Worm (Caenorhabditis elegans): ENCODE results near the gene EGAP5.1.

The EGAP5.1 gene

ce11 chrX:5159645-5160044 lies 3.2 kb upstream of the EGAP5.1 start, which contains the start of gene C31H2.4:
Gene C31H2.4, minus strand, starts transcription at chrX:5159663.
- TF ChIP-seq cnd-1 (tag; optimal IDR thresholded peaks at IDR 0.05): no peak
- TF ChIP-seq ztf-11 (tag; optimal IDR thresholded peaks at IDR 0.05): no peak
- TF ChIP-seq lsy-2 (tag; optimal IDR thresholded peaks at IDR 0.05): no peak
- no peak for TF ChIP-seq flh-1 (GFP tag; optimal IDR thresholded peaks at IDR 0.05)
- TF ChIP-seq unc-39 (tag; optimal IDR thresholded peaks at IDR 0.05): no peak
- no peak for TF ChIP-seq nhr-237 (tag; optimal IDR thresholded peaks at IDR 0.05)
- TF ChIP-seq sem-2 (GFP tag; optimal IDR thresholded peaks at IDR 0.05): no peak
- TF ChIP-seq unc-62 (GFP tag; optimal IDR thresholded peaks at IDR 0.05): no peak
- TF ChIP-seq pha-4 (tag; optimal IDR thresholded peaks at IDR 0.05): no peak
- no peak for TF ChIP-seq mep-1 (tag; optimal IDR thresholded peaks at IDR 0.05)
- TF ChIP-seq mab-5 (tag; optimal IDR thresholded peaks at IDR 0.05): no peak
- TF ChIP-seq ceh-43 (GFP tag; optimal IDR thresholded peaks at IDR 0.05): no peak

ce11 chrX:5164054-5164453 lies 1.2 kb downstream of the EGAP5.1 start:
- TF ChIP-seq ces-1 (GFP tag; optimal IDR thresholded peaks at IDR 0.05) (no peak), unc-120 (tag; optimal IDR thresholded peaks at IDR 0.05; ENCODE audit: poor library complexity, severe bottlenecking) (no peak), ceh-39 (tag; optimal IDR thresholded peaks at IDR 0.05) (no peak), unc-39 (tag; optimal IDR thresholded peaks at IDR 0.05) (no peak), ztf-11 (tag; optimal IDR thresholded peaks at IDR 0.05) (no peak), pha-4 (tag; optimal IDR thresholded peaks at IDR 0.05) (no peak), nhr-28 (tag; optimal IDR thresholded peaks at IDR 0.05) (no peak), hlh-1 (tag; optimal IDR thresholded peaks at IDR 0.05) (no peak), lin-13 (tag; optimal IDR thresholded peaks at IDR 0.05) (no peak), elt-3 (tag; optimal IDR thresholded peaks at IDR 0.05) (no peak), mab-5 (tag; optimal IDR thresholded peaks at IDR 0.05) (no peak), blmp-1 (tag; optimal IDR thresholded peaks at IDR 0.05) (no peak), ceh-83 (GFP tag; optimal IDR thresholded peaks at IDR 0.05) (no peak), mls-2 (tag; optimal IDR thresholded peaks at IDR 0.05) (no peak), sem-2 (GFP tag; optimal IDR thresholded peaks at IDR 0.05) (no peak)

- TF ChIP-seq blmp-1 (tag; optimal IDR thresholded peaks at IDR 0.05) (no peak), unc-120 (tag; optimal IDR thresholded peaks at IDR 0.05; ENCODE audit: poor library complexity, severe bottlenecking) (no peak), mab-5 (tag; optimal IDR thresholded peaks at IDR 0.05) (no peak), lin-13 (tag; optimal IDR thresholded peaks at IDR 0.05) (peak; percentile 65), pha-4 (tag; optimal IDR thresholded peaks at IDR 0.05) (no peak), lsy-2 (tag; optimal IDR thresholded peaks at IDR 0.05) (peak; percentile 63), ceh-83 (GFP tag; optimal IDR thresholded peaks at IDR 0.05) (no peak), nhr-28 (tag; optimal IDR thresholded peaks at IDR 0.05) (no peak), sem-2 (GFP tag; optimal IDR thresholded peaks at IDR 0.05) (no peak), nhr-12 (tag; optimal IDR thresholded peaks at IDR 0.05) (no peak), elt-3 (tag; optimal IDR thresholded peaks at IDR 0.05) (no peak), drap-1 (GFP tag; optimal IDR thresholded peaks at IDR 0.05) (no peak), tbx-8 (GFP tag; optimal IDR thresholded peaks at IDR 0.05) (no peak), nhr-2 (tag; optimal IDR thresholded peaks at IDR 0.05) (peak; percentile 33), ceh-39 (tag; optimal IDR thresholded peaks at IDR 0.05) (no peak), unc-62 (GFP tag; optimal IDR thresholded peaks at IDR 0.05) (peak; percentile 72), bed-3 (GFP tag; optimal IDR thresholded peaks at IDR 0.05) (no peak), mls-2 (tag; optimal IDR thresholded peaks at IDR 0.05) (peak; percentile 67), M03D4.4 (tag; optimal IDR thresholded peaks at IDR 0.05) (peak; percentile 68), elt-1 (tag; optimal IDR thresholded peaks at IDR 0.05; ENCODE audit: borderline replicate concordance, insufficient read depth) (no peak), ztf-11 (tag; optimal IDR thresholded peaks at IDR 0.05) (peak; percentile 59), ces-1 (GFP tag; optimal IDR thresholded peaks at IDR 0.05) (peak; percentile 40), nhr-76 (tag; optimal IDR thresholded peaks at IDR 0.05) (peak; percentile 3), sptf-1 (tag; optimal IDR thresholded peaks at IDR 0.05) (peak; percentile 90), cnd-1 (tag; optimal IDR thresholded peaks at IDR 0.05) (peak; percentile 73), nhr-237 (tag; optimal IDR thresholded peaks at IDR 0.05) (peak; percentile 12), ham-2 (GFP tag; optimal IDR thresholded peaks at IDR 0.05) (no peak), mep-1 (tag; optimal IDR thresholded peaks at IDR 0.05) (peak; percentile 97), unc-39 (tag; optimal IDR thresholded peaks at IDR 0.05) (no peak), zip-8 (tag; optimal IDR thresholded peaks at IDR 0.05) (no peak), flh-1 (GFP tag; optimal IDR thresholded peaks at IDR 0.05) (peak; percentile 35), ceh-43 (GFP tag; optimal IDR thresholded peaks at IDR 0.05) (peak; percentile 27), lin-32 (GFP tag; optimal IDR thresholded peaks at IDR 0.05) (peak; percentile 26), hlh-1 (tag; optimal IDR thresholded peaks at IDR 0.05) (no peak), snpc-4 (tag; optimal IDR thresholded peaks at IDR 0.05) (no peak)
These were observed 2.2 kb downstream of the EGAP5.1 start, which contains the start of gene mans-3 for ce11 chrX:5165037-5165436. Gene mans-3, plus strand, starts transcription at chrX:5165395.

Measured in whole organism, mixed stage, embryonic.